Fruit fly (Drosophila melanogaster) whole organism, prepupa: Measurements from ENCODE around the gene Bacc.

Experiments
- CG15336 ChIP-seq: fragments of 200-800 bp; sonication (Bioruptor generic); IDR thresholded peaks from 2 replicates; pipeline ENCODE4 v1.3.6; 2022; ENCODE audit warnings: missing biosample characterization, missing genetic modification characterization
- CG6808 ChIP-seq: fragments of 200-800 bp; sonication (Bioruptor generic); optimal IDR thresholded peaks from 3 replicates; lab custom pipeline; 2017; ENCODE audit warnings: missing biosample characterization, missing genetic modification characterization, mild to moderate bottlenecking, moderate library complexity, missing genetic modification reagents
- CG8119 ChIP-seq: fragments of 200-800 bp; sonication (Bioruptor generic); IDR thresholded peaks from 3 replicates; pipeline ENCODE4 v1.3.6; 2022; ENCODE audit warnings: missing biosample characterization, missing genetic modification characterization
- Eip75B ChIP-seq: fragments of 200-800 bp; sonication (Bioruptor generic); optimal IDR thresholded peaks from 3 replicates; lab custom pipeline; 2016; ENCODE audit warnings: missing biosample characterization, missing genetic modification characterization
- salr ChIP-seq, 2 experiments: fragments of 200-800 bp; sonication (Bioruptor generic); optimal IDR thresholded peaks; 3 replicates each; lab custom pipeline; 2016 to 2018; ENCODE audit warnings: missing biosample characterization in 2 of 2, missing genetic modification characterization in 2 of 2, mild to moderate bottlenecking in 1 of 2

- TF ChIP-seq Eip75B (GFP tag; lab: Kevin White, UChicago): no peak
- no peak for TF ChIP-seq salr (GFP tag; optimal IDR thresholded peaks at IDR 0.05; lab: Kevin White, UChicago)
- TF ChIP-seq CG15336 (GFP tag; lab: Robert Waterston, UW): no peak
- TF ChIP-seq CG6808 (GFP tag; lab: Kevin White, UChicago): no peak
- TF ChIP-seq CG8119 (GFP tag; lab: Robert Waterston, UW): no peak
These were observed 44.9 kb downstream of the Bacc start for dm6 chr2L:2797186-2797585.
